Worm (Caenorhabditis elegans) whole organism, L4 larva: ENCODE results near the gene F53F4.17.

Experiments used
- F26F4.8 ChIP-seq: fragments of 200-800 bp; sonication (Bioruptor generic); conservative IDR thresholded peaks from 2 replicates; pipeline ENCODE4 v1.3.6; 2022; ENCODE audit warnings: missing genetic modification characterization, missing compliant biosample characterization
- T20F7.1 ChIP-seq: fragments of 200-800 bp; sonication (Bioruptor generic); optimal IDR thresholded peaks from 2 replicates; lab custom pipeline; 2018; ENCODE audit warnings: mild to moderate bottlenecking, missing genetic modification characterization, missing compliant biosample characterization
- T26A8.4 ChIP-seq: fragments of 200-800 bp; sonication (Bioruptor generic); IDR thresholded peaks from 2 replicates; pipeline ENCODE4 v1.3.6; 2022; ENCODE audit warnings: missing genetic modification characterization, missing compliant biosample characterization
- Y75B8A.6 ChIP-seq: fragments of 200-800 bp; sonication (Bioruptor generic); IDR thresholded peaks from 2 replicates; pipeline ENCODE4 v1.3.6; 2022; ENCODE audit warnings: missing genetic modification reagents, missing genetic modification characterization, missing compliant biosample characterization
- aly-2 ChIP-seq: sonication (generic microtip); optimal IDR thresholded peaks from 2 replicates; lab custom pipeline; 2018; ENCODE audit warnings: missing biosample characterization, missing genetic modification characterization
- arid-1 ChIP-seq: fragments of 200-800 bp; sonication (Bioruptor generic); conservative IDR thresholded peaks from 2 replicates; pipeline ENCODE4 v1.3.6; 2022; ENCODE audit warnings: missing genetic modification reagents, missing genetic modification characterization, missing compliant biosample characterization
- attf-4 ChIP-seq: sonication (generic microtip); optimal IDR thresholded peaks from 3 replicates; lab custom pipeline; 2017; ENCODE audit warnings: missing biosample characterization, missing genetic modification characterization
- ceh-32 ChIP-seq: sonication (generic microtip); optimal IDR thresholded peaks from 2 replicates; lab custom pipeline; 2016; ENCODE audit warnings: mild to moderate bottlenecking, missing genetic modification characterization, missing compliant biosample characterization; ENCODE audit not compliant: poor library complexity
- ceh-82 ChIP-seq: sonication (generic microtip); optimal IDR thresholded peaks from 2 replicates; lab custom pipeline; 2017; ENCODE audit warnings: missing biosample characterization, missing genetic modification characterization
- ces-1 ChIP-seq: fragments of 150-350 bp; sonication (generic microtip); optimal IDR thresholded peaks from 4 replicates; lab custom pipeline; 2014; ENCODE audit warnings: missing biosample characterization, missing genetic modification reagents, missing genetic modification characterization
- daf-12 ChIP-seq: fragments of 150-350 bp; optimal IDR thresholded peaks from 2 replicates; lab custom pipeline; 2014; ENCODE audit warnings: missing biosample characterization, missing genetic modification reagents, missing genetic modification characterization
- daf-8 ChIP-seq: fragments of 200-800 bp; sonication (Bioruptor generic); IDR thresholded peaks from 2 replicates; pipeline ENCODE4 v1.3.6; 2022; ENCODE audit warnings: missing genetic modification characterization, missing compliant biosample characterization
- dpl-1 ChIP-seq: fragments of 150-350 bp; optimal IDR thresholded peaks from 2 replicates; lab custom pipeline; 2014; ENCODE audit warnings: missing biosample characterization, missing genetic modification reagents, missing genetic modification characterization
- hlh-11 ChIP-seq: fragments of 200-800 bp; sonication (Bioruptor generic); optimal IDR thresholded peaks from 2 replicates; lab custom pipeline; 2018; ENCODE audit warnings: mild to moderate bottlenecking, missing genetic modification characterization, missing compliant biosample characterization
- hlh-30 ChIP-seq: sonication (generic microtip); optimal IDR thresholded peaks from 2 replicates; lab custom pipeline; 2017; ENCODE audit warnings: antibody characterized with exemption, mild to moderate bottlenecking, missing genetic modification characterization, missing compliant biosample characterization; ENCODE audit not compliant: insufficient read depth
- hmg-1.1 ChIP-seq: fragments of 200-800 bp; sonication (Bioruptor generic); IDR thresholded peaks from 2 replicates; pipeline ENCODE4 v1.3.6; 2022; ENCODE audit warnings: missing genetic modification reagents, missing genetic modification characterization, missing compliant biosample characterization
- lin-1 ChIP-seq: fragments of 200-800 bp; sonication (Bioruptor generic); IDR thresholded peaks from 2 replicates; pipeline ENCODE4 v1.3.6; 2022; ENCODE audit warnings: missing genetic modification reagents, missing genetic modification characterization, missing compliant biosample characterization
- lin-15B ChIP-seq: fragments of 150-350 bp; sonication (generic microtip); optimal IDR thresholded peaks from 3 replicates; lab custom pipeline; 2014; ENCODE audit warnings: missing biosample characterization, missing genetic modification characterization
- lin-38 ChIP-seq: fragments of 200-800 bp; sonication (Bioruptor generic); IDR thresholded peaks from 2 replicates; pipeline ENCODE4 v1.3.6; 2022; ENCODE audit warnings: missing genetic modification reagents, missing genetic modification characterization, missing compliant biosample characterization
- madf-5 ChIP-seq, 2 experiments: fragments of 200-800 bp; sonication (Bioruptor generic); IDR thresholded peaks; 2 replicates each; pipeline ENCODE4 v1.3.6; 2022; ENCODE audit warnings: missing compliant biosample characterization in 2 of 2, missing genetic modification characterization in 2 of 2
- mdl-1 ChIP-seq, 2 experiments: fragments of 150-350 bp in 1 of 2; sonication (generic microtip) in 1 of 2; optimal IDR thresholded peaks; 2 replicates each; lab custom pipeline; 2014 to 2017; ENCODE audit warnings: missing biosample characterization in 2 of 2, missing genetic modification characterization in 2 of 2
- mep-1 ChIP-seq: fragments of 150-350 bp; sonication (generic microtip); optimal IDR thresholded peaks from 3 replicates; lab custom pipeline; 2014; ENCODE audit warnings: missing biosample characterization, missing genetic modification characterization
- mes-2 ChIP-seq: sonication (generic microtip); optimal IDR thresholded peaks from 2 replicates; lab custom pipeline; 2016; ENCODE audit warnings: missing genotype, mild to moderate bottlenecking, missing genetic modification characterization, missing compliant biosample characterization; ENCODE audit not compliant: poor library complexity, severe bottlenecking
- mxl-3 ChIP-seq: fragments of 200-800 bp; sonication (Bioruptor generic); optimal IDR thresholded peaks from 2 replicates; lab custom pipeline; 2018; ENCODE audit warnings: mild to moderate bottlenecking, missing genetic modification characterization, missing compliant biosample characterization
- nhr-10 ChIP-seq: fragments of 150-350 bp; optimal IDR thresholded peaks from 2 replicates; lab custom pipeline; 2014; ENCODE audit warnings: missing biosample characterization, missing genetic modification characterization
- nhr-111 ChIP-seq: fragments of 200-800 bp; sonication (Bioruptor generic); optimal IDR thresholded peaks from 2 replicates; lab custom pipeline; 2018; ENCODE audit warnings: mild to moderate bottlenecking, missing genetic modification characterization, missing compliant biosample characterization
- nhr-237 ChIP-seq: sonication (generic microtip); optimal IDR thresholded peaks from 2 replicates; lab custom pipeline; 2017; ENCODE audit warnings: missing biosample characterization, missing genetic modification characterization
- nhr-42 ChIP-seq: fragments of 200-800 bp; sonication (Bioruptor generic); IDR thresholded peaks from 2 replicates; pipeline ENCODE4 v1.3.6; 2022; ENCODE audit warnings: missing genetic modification characterization, missing compliant biosample characterization
- nhr-48 ChIP-seq: sonication (generic microtip); optimal IDR thresholded peaks from 2 replicates; lab custom pipeline; 2016; ENCODE audit warnings: mild to moderate bottlenecking, missing genetic modification characterization, missing compliant biosample characterization
- nhr-6 ChIP-seq: fragments of 150-350 bp; optimal IDR thresholded peaks from 2 replicates; lab custom pipeline; 2014; ENCODE audit warnings: missing biosample characterization, missing genetic modification characterization
- pha-4 ChIP-seq, 2 experiments: fragments of 150-350 bp in 1 of 2; fragments of 200-800 bp in 1 of 2; sonication (Bioruptor generic) in 1 of 2; IDR thresholded peaks in 1 of 2; optimal IDR thresholded peaks in 1 of 2; 2 replicates each; pipeline versions ENCODE4 v1.3.6 to Lab custom; 2014 to 2022; ENCODE audit warnings: missing genetic modification characterization in 2 of 2, missing genetic modification reagents in 2 of 2, missing biosample characterization in 1 of 2, missing compliant biosample characterization in 1 of 2
- php-3 ChIP-seq: fragments of 200-800 bp; sonication (Bioruptor generic); IDR thresholded peaks from 2 replicates; pipeline ENCODE4 v1.3.6; 2022; ENCODE audit warnings: missing genetic modification reagents, missing genetic modification characterization, missing compliant biosample characterization
- set-16 ChIP-seq: fragments of 200-800 bp; sonication (Bioruptor generic); IDR thresholded peaks from 2 replicates; pipeline ENCODE4 v1.3.6; 2022; ENCODE audit warnings: missing genetic modification reagents, missing genetic modification characterization, missing compliant biosample characterization
- spr-1 ChIP-seq: sonication (generic microtip); optimal IDR thresholded peaks from 2 replicates; lab custom pipeline; 2016; ENCODE audit warnings: mild to moderate bottlenecking, missing genetic modification characterization, missing compliant biosample characterization
- spr-3 ChIP-seq: fragments of 200-800 bp; sonication (Bioruptor generic); optimal IDR thresholded peaks from 2 replicates; lab custom pipeline; 2018; ENCODE audit warnings: mild to moderate bottlenecking, missing genetic modification characterization, missing compliant biosample characterization
- unc-62 ChIP-seq, 3 experiments: fragments of 150-350 bp in 1 of 3; sonication (generic microtip); optimal IDR thresholded peaks in 2 of 3; peaks in 1 of 3; 1 replicate in 1 of 3; 2 replicates in 2 of 3; lab custom pipeline; 2014 to 2017; ENCODE audit warnings: missing biosample characterization in 3 of 3, missing genetic modification characterization in 3 of 3, missing genetic modification reagents in 3 of 3, missing genotype in 1 of 3
- ztf-11 ChIP-seq: fragments of 150-350 bp; optimal IDR thresholded peaks from 2 replicates; lab custom pipeline; 2014; ENCODE audit warnings: missing biosample characterization, missing genetic modification characterization
- ztf-7 ChIP-seq: fragments of 150-350 bp; optimal IDR thresholded peaks from 2 replicates; lab custom pipeline; 2014; ENCODE audit warnings: missing biosample characterization, missing genetic modification characterization

Gene F53F4.17

ce11 chrV:13584484-13584883, 3.5 kb upstream of the F53F4.17 start, which contains the start of gene F53F4.1:
TSS of gene F53F4.1 (plus strand) at chrV:13584784.
- TF ChIP-seq nhr-10 (no peak), madf-5 (GFP tag; IDR thresholded peaks at IDR 0.05; lab: Robert Waterston, UW) (no peak), lin-38 (GFP tag; lab: Robert Waterston, UW) (no peak), lin-15B (tag; lab: Kevin White, UChicago) (no peak), aly-2 (tag; lab: Kevin White, UChicago) (no peak), nhr-111 (GFP tag; lab: Kevin White, UChicago) (no peak), mep-1 (tag; lab: Kevin White, UChicago) (no peak), ztf-7 (tag; lab: Kevin White, UChicago) (no peak), arid-1 (GFP tag; lab: Robert Waterston, UW) (no peak), daf-8 (GFP tag; lab: Robert Waterston, UW) (no peak), ceh-82 (tag; lab: Kevin White, UChicago) (no peak), php-3 (GFP tag; lab: Robert Waterston, UW) (no peak), spr-1 (tag; lab: Kevin White, UChicago) (no peak), T26A8.4 (GFP tag; lab: Robert Waterston, UW) (no peak), hlh-11 (tag; lab: Kevin White, UChicago) (no peak), mxl-3 (no peak), ztf-11 (tag; lab: Kevin White, UChicago) (no peak), nhr-237 (tag; lab: Kevin White, UChicago) (no peak)

DNA sequence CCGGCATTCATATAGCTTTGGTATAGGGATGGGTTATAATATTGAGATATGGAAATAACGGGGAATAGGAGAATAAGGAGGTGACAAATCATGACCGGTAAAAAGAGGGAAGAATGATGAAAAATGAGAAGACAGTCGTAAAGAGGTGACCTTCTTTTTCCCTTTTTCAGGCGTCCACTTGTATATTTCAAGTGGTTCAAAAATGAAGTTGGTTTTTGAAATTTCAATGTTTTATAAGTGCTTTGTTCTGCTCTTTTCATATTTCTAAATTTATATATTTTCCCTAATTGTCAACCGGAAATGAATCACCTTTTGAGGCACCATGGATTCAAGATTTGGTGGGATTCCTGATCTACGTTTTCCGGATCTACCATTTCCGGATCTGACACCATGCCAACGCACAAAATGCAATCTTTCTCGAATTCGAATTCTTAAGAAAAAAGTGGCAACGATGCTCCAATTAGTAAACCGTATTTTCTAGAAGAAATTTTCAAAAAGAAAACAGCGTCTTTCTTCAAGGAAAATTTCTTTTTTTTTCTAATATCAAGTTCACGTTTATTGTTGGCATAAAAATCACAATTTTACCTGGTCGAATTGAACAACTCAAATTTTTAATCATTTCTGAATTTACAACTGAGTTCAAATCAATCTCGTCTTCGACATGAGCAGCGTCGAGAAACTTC, 1.6 kb downstream of the F53F4.17 start, which contains the start of the genes F53F4.2 and F53F4.18:
F53F4.2 (minus strand) TSS at position 101 of the 683 bp plus-strand sequence.
F53F4.18 (plus strand) TSS at position 633 of the 683 bp plus-strand sequence.
- no peak for TF ChIP-seq Y75B8A.6 (GFP tag; lab: Robert Waterston, UW)
- no peak for TF ChIP-seq F26F4.8 (GFP tag; lab: Robert Waterston, UW)
- no peak for TF ChIP-seq ceh-32 (tag; lab: Kevin White, UChicago)
- TF ChIP-seq hlh-11 (tag; lab: Kevin White, UChicago) = no peak
- TF ChIP-seq unc-62 (GFP tag; optimal IDR thresholded peaks at IDR 0.05 in 1 of 2; lab: Kevin White, UChicago) = no peak
- TF ChIP-seq unc-62 (tag; optimal IDR thresholded peaks at IDR 0.05; lab: Kevin White, UChicago) = no peak
- no peak for TF ChIP-seq hmg-1.1 (GFP tag; lab: Robert Waterston, UW)
- no peak for TF ChIP-seq lin-1
- no peak for TF ChIP-seq mdl-1 (tag; optimal IDR thresholded peaks at IDR 0.05; lab: Kevin White, UChicago)
- TF ChIP-seq nhr-48 (tag; lab: Kevin White, UChicago) = no peak
- no peak for TF ChIP-seq nhr-6
- TF ChIP-seq hlh-30 (tag; lab: Kevin White, UChicago) = no peak
- TF ChIP-seq spr-3 (GFP tag; lab: Kevin White, UChicago) = no peak
- TF ChIP-seq ces-1 = no peak
- TF ChIP-seq nhr-42 = no peak
- TF ChIP-seq set-16 (GFP tag; lab: Robert Waterston, UW) = no peak
- TF ChIP-seq mep-1 (tag; lab: Kevin White, UChicago) = no peak
- TF ChIP-seq, all 104 proteins: peak for 0

- TF ChIP-seq T26A8.4 (GFP tag; lab: Robert Waterston, UW) (no peak), daf-12 (tag; lab: Kevin White, UChicago) (no peak), unc-62 (GFP tag; optimal IDR thresholded peaks at IDR 0.05 in 1 of 2; lab: Kevin White, UChicago) (peak in 1 of 2 experiments; percentile 53), unc-62 (tag; optimal IDR thresholded peaks at IDR 0.05; lab: Kevin White, UChicago) (no peak), attf-4 (no peak), pha-4 (GFP tag; IDR thresholded peaks at IDR 0.05; lab: Robert Waterston, UW) (no peak), pha-4 (tag; optimal IDR thresholded peaks at IDR 0.05; lab: Kevin White, UChicago) (no peak), mep-1 (tag; lab: Kevin White, UChicago) (no peak), lin-38 (GFP tag; lab: Robert Waterston, UW) (peak; percentile 93), ztf-11 (tag; lab: Kevin White, UChicago) (no peak), mes-2 (peak; percentile 82), T20F7.1 (peak; percentile 46), dpl-1 (peak; percentile 56)
These were observed 3.6 kb downstream of the F53F4.17 start, which contains the start of gene tbcb-1 for ce11 chrV:13591504-13592174. TSS of gene tbcb-1 (plus strand) at chrV:13592124.
